Fruit fly (Drosophila melanogaster) S2 (cell line): Measurements from ENCODE around the gene HP1D3csd.

ENCODE experiments used
- CG8478 ChIP-seq: fragments of >200 bp; optimal IDR thresholded peaks from 2 replicates; lab custom pipeline; 2018
- CTCF ChIP-seq, 2 experiments: fragments of >200 bp; optimal IDR thresholded peaks; 2 replicates each; lab custom pipeline; 2018

DNA sequence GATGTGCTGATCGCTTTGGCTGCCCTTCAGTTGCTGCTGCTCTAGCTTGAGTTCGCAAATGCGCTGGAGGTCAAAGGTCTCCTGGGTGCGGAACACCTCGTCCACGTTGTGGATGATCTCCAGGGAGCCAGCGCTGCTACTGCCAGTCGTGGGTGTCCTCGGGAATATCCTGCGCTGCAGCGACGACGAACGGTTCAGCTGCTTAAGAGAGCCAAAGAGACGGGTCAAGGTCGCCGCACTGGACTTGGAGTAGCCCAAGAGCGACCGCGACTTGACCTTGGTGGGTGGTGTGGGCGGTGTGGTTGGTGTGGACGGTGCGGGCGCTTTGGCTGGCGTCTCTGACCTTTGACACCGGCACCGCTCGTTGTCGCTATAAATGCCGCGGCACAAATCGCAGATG lies 35.8 kb upstream of the HP1D3csd start:
- TF ChIP-seq CG8478 (lab: Kevin White, UChicago) (no peak), CTCF (optimal IDR thresholded peaks at IDR 0.05; lab: Kevin White, UChicago) (no peak)
